Fruit fly (Drosophila melanogaster) whole organism, embryonic: ENCODE data around the gene Utx.

Source experiments
- CG2202 ChIP-seq: fragments of 200-800 bp; sonication (Bioruptor generic); optimal IDR thresholded peaks from 2 replicates; lab custom pipeline; 2018; ENCODE audit warnings: missing biosample characterization, mild to moderate bottlenecking, missing genetic modification characterization
- CG3163 ChIP-seq: fragments of 200-800 bp; sonication (Bioruptor generic); optimal IDR thresholded peaks from 3 replicates; lab custom pipeline; 2016; ENCODE audit warnings: missing biosample characterization, missing genetic modification characterization
- Dll ChIP-seq: fragments of 200-800 bp; sonication (Bioruptor generic); IDR thresholded peaks from 4 replicates; pipeline ENCODE4 v1.3.6; 2022; ENCODE audit warnings: missing biosample characterization, missing genetic modification characterization; ENCODE audit not compliant: partially characterized antibody
- ewg ChIP-seq: fragments of 200-800 bp; sonication (Bioruptor generic); optimal IDR thresholded peaks from 3 replicates; lab custom pipeline; 2017; ENCODE audit warnings: mild to moderate bottlenecking, missing biosample characterization, missing genetic modification reagents, missing genetic modification characterization
- nerfin-1 ChIP-seq: fragments of 200-800 bp; sonication (Bioruptor generic); optimal IDR thresholded peaks from 3 replicates; lab custom pipeline; 2019; ENCODE audit warnings: missing biosample characterization, mild to moderate bottlenecking, missing genetic modification characterization, moderate library complexity
- salm ChIP-seq: fragments of 200-800 bp; sonication (Bioruptor generic); optimal IDR thresholded peaks from 2 replicates; lab custom pipeline; 2018; ENCODE audit warnings: missing biosample characterization, mild to moderate bottlenecking, missing genetic modification characterization

- TF ChIP-seq nerfin-1 (tag; lab: Kevin White, UChicago): no peak
- TF ChIP-seq CG3163 (GFP tag; lab: Kevin White, UChicago): no peak
- TF ChIP-seq Dll: peak; percentile 55; the same call in 1 of the 4 replicates
- TF ChIP-seq salm: no peak
- no peak for TF ChIP-seq CG2202
- no peak for TF ChIP-seq ewg (GFP tag; lab: Kevin White, UChicago)
These were observed 13.5 kb downstream of the Utx start, which contains the start of gene Mob3 for dm6 chr2L:10265129-10265528.
